Fruit fly (Drosophila melanogaster) S2 (cell line): ENCODE data around the gene Tdg.

Experiments
- CG8478 ChIP-seq: fragments of >200 bp; optimal IDR thresholded peaks from 2 replicates; lab custom pipeline; 2018
- CTCF ChIP-seq, 2 experiments: fragments of >200 bp; optimal IDR thresholded peaks; 2 replicates each; lab custom pipeline; 2018

The Tdg gene

dm6 chr4:507252-508202 is 50.1 kb downstream of the Tdg start:
- TF ChIP-seq CG8478 (lab: Kevin White, UChicago), result no peak
- no peak for TF ChIP-seq CTCF (optimal IDR thresholded peaks at IDR 0.05; lab: Kevin White, UChicago)

dm6 chr4:505980-506614 is 51.6 kb downstream of the Tdg start:
- TF ChIP-seq CTCF (optimal IDR thresholded peaks at IDR 0.05; lab: Kevin White, UChicago) (no peak), CG8478 (lab: Kevin White, UChicago) (no peak)

- TF ChIP-seq CTCF (optimal IDR thresholded peaks at IDR 0.05; lab: Kevin White, UChicago) (no peak), CG8478 (lab: Kevin White, UChicago) (no peak)
Measured at dm6 chr4:505112-505619, 52.5 kb downstream of the Tdg start.

dm6 chr4:502510-503087 is 55.1 kb downstream of the Tdg start:
- no peak for TF ChIP-seq CTCF (optimal IDR thresholded peaks at IDR 0.05; lab: Kevin White, UChicago)
- TF ChIP-seq CG8478 (lab: Kevin White, UChicago), result no peak

- TF ChIP-seq CTCF (optimal IDR thresholded peaks at IDR 0.05; lab: Kevin White, UChicago) (no peak), CG8478 (lab: Kevin White, UChicago) (no peak)
Measured at dm6 chr4:501479-501993, 56.1 kb downstream of the Tdg start, which contains the start of gene zfh2. TSS of gene zfh2 (plus strand) at chr4:501810.

- TF ChIP-seq CG8478 (lab: Kevin White, UChicago), result no peak
- no peak for TF ChIP-seq CTCF (optimal IDR thresholded peaks at IDR 0.05; lab: Kevin White, UChicago)
Measured at dm6 chr4:499080-499479, 58.6 kb downstream of the Tdg start.

- TF ChIP-seq CTCF (optimal IDR thresholded peaks at IDR 0.05; lab: Kevin White, UChicago), result no peak
- TF ChIP-seq CG8478 (lab: Kevin White, UChicago), result no peak
Measured at dm6 chr4:498324-498850, 59.3 kb downstream of the Tdg start.

dm6 chr4:497724-498123 is 59.9 kb downstream of the Tdg start:
- TF ChIP-seq CG8478 (lab: Kevin White, UChicago), result no peak
- no peak for TF ChIP-seq CTCF (optimal IDR thresholded peaks at IDR 0.05; lab: Kevin White, UChicago)

dm6 chr4:492597-492996 is 65.1 kb downstream of the Tdg start:
- no peak for TF ChIP-seq CTCF (optimal IDR thresholded peaks at IDR 0.05; lab: Kevin White, UChicago)
- TF ChIP-seq CG8478 (lab: Kevin White, UChicago), result no peak

dm6 chr4:490760-491317 is 66.8 kb downstream of the Tdg start:
- peak in 1 of 2 experiments; percentile 9 for TF ChIP-seq CTCF (optimal IDR thresholded peaks at IDR 0.05; lab: Kevin White, UChicago)
- TF ChIP-seq CG8478 (lab: Kevin White, UChicago), result no peak

- TF ChIP-seq CTCF (optimal IDR thresholded peaks at IDR 0.05; lab: Kevin White, UChicago) (peak in 1 of 2 experiments; percentile 21), CG8478 (lab: Kevin White, UChicago) (no peak)
Measured at dm6 chr4:490111-490510, 67.5 kb downstream of the Tdg start.

dm6 chr4:489561-489881 is 68.1 kb downstream of the Tdg start:
- TF ChIP-seq CG8478 (lab: Kevin White, UChicago) (no peak), CTCF (optimal IDR thresholded peaks at IDR 0.05; lab: Kevin White, UChicago) (no peak)

dm6 chr4:488828-489560 is 68.7 kb downstream of the Tdg start, which contains the start of gene Asator:
TSS of gene Asator (minus strand) at chr4:488994.
- TF ChIP-seq CTCF (optimal IDR thresholded peaks at IDR 0.05; lab: Kevin White, UChicago), result peak in 1 of 2 experiments; percentile 13
- no peak for TF ChIP-seq CG8478 (lab: Kevin White, UChicago)
